Worm (Caenorhabditis elegans): ENCODE data around the gene hgrs-1.

hgrs-1 gene

DNA sequence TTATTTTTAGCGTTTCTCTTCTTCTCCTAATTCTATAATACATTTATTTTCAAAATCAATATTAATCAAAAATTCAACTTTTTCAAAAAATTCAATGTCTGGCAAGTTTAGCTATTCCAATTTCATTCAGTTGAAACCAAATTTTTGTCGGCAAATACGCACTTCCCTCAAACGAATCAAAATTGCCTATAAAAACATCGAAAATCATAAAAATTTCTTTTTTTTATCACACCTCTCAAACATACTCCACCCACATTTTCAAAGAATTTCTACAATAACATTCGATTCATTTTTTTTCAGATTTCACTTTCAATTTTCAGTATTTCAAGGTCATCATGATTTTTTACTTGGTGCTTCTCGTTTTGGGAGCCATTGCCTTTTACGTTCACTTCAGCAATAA, 46.8 kb downstream of the hgrs-1 start, which contains the start of gene faah-1:
faah-1 (plus strand) TSS at position 301 of the 400 bp plus-strand sequence.
- TF ChIP-seq ref-1 (GFP tag; conservative IDR thresholded peaks at IDR 0.05) = no peak
- no peak for TF ChIP-seq klf-2 (GFP tag; conservative IDR thresholded peaks at IDR 0.05)
- no peak for TF ChIP-seq cog-1 (tag; optimal IDR thresholded peaks at IDR 0.05)
- TF ChIP-seq ztf-23 (GFP tag; IDR thresholded peaks at IDR 0.05) = no peak
- TF ChIP-seq med-1 (GFP tag; optimal IDR thresholded peaks at IDR 0.05; ENCODE audit: insufficient read depth) = no peak
- TF ChIP-seq flt-1 (GFP tag; IDR thresholded peaks at IDR 0.05) = no peak
- TF ChIP-seq ztf-29 (GFP tag; IDR thresholded peaks at IDR 0.05) = no peak
- TF ChIP-seq T22C8.4 (GFP tag; IDR thresholded peaks at IDR 0.05) = no peak
- no peak for TF ChIP-seq tab-1 (GFP tag; IDR thresholded peaks at IDR 0.05)

DNA sequence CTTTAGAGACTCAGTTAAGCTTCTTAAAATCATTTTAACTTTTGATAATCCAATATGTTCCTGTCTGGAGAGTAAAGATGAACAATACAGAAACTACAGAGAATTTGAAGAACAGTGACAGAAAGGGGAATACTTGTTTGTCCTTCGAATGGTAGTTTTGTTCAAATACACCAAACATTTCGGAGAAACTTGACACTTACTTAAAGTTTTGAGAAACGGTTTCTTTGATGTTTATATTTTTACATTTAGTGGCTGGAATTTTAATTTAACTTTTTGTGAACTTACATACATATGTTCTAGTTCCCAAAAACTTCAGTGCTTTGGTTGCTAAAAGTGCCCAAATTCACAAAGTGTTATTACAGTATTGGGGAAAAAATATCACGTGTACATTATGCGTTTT, 48.7 kb downstream of the hgrs-1 start, which contains the start of gene B0218.5:
B0218.5 (minus strand) TSS at position 101 of the 400 bp plus-strand sequence.
- TF ChIP-seq ref-1 (GFP tag; conservative IDR thresholded peaks at IDR 0.05) (no peak), klf-2 (GFP tag; conservative IDR thresholded peaks at IDR 0.05) (no peak), med-1 (GFP tag; optimal IDR thresholded peaks at IDR 0.05; ENCODE audit: insufficient read depth) (no peak), ztf-23 (GFP tag; IDR thresholded peaks at IDR 0.05) (no peak), tab-1 (GFP tag; IDR thresholded peaks at IDR 0.05) (no peak), cog-1 (tag; optimal IDR thresholded peaks at IDR 0.05) (no peak), ztf-29 (GFP tag; IDR thresholded peaks at IDR 0.05) (no peak), flt-1 (GFP tag; IDR thresholded peaks at IDR 0.05) (no peak), T22C8.4 (GFP tag; IDR thresholded peaks at IDR 0.05) (no peak)

DNA sequence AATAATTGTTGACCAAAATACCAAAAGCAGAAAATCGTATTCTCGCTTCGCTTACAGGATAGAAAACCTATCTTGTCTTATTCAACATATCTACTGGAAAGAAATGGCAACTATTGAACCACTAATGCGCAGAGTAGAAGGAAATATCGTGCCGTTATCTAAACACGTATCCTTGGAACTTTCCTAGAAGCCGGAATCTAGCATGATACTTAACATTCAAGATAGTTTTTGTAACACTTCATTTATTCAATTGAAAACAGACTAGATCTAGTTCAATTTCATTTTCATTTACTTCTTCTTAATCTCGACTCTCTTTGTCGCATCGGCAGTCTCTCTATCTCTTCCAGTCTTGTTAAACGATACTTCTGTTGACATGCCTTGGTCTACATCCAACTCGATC, 50.9 kb downstream of the hgrs-1 start:
- TF ChIP-seq cog-1 (tag; optimal IDR thresholded peaks at IDR 0.05) (no peak), flt-1 (GFP tag; IDR thresholded peaks at IDR 0.05) (no peak), T22C8.4 (GFP tag; IDR thresholded peaks at IDR 0.05) (no peak), tab-1 (GFP tag; IDR thresholded peaks at IDR 0.05) (no peak), med-1 (GFP tag; optimal IDR thresholded peaks at IDR 0.05; ENCODE audit: insufficient read depth) (no peak), klf-2 (GFP tag; conservative IDR thresholded peaks at IDR 0.05) (no peak), ztf-29 (GFP tag; IDR thresholded peaks at IDR 0.05) (no peak), ref-1 (GFP tag; conservative IDR thresholded peaks at IDR 0.05) (no peak), ztf-23 (GFP tag; IDR thresholded peaks at IDR 0.05) (no peak)

DNA sequence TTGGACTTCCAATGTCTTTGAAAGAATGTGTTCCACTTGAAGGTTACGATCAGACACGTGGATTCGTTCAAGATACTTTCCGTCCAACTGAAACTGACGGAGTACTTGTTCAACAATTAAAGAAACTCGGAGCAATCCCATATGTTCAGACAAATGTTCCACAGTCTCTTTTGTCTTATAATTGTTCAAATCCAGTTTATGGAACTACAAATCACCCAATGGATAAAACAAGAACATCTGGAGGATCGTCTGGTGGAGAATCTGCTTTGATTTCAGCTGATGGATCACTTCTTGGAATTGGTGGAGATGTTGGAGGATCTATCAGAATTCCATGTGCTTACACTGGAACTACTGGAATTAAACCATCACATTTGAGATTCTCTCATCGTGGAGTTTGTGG, 52.7 kb downstream of the hgrs-1 start:
- no peak for TF ChIP-seq klf-2 (GFP tag; conservative IDR thresholded peaks at IDR 0.05)
- TF ChIP-seq ztf-23 (GFP tag; IDR thresholded peaks at IDR 0.05) = no peak
- no peak for TF ChIP-seq cog-1 (tag; optimal IDR thresholded peaks at IDR 0.05)
- TF ChIP-seq tab-1 (GFP tag; IDR thresholded peaks at IDR 0.05) = no peak
- no peak for TF ChIP-seq ztf-29 (GFP tag; IDR thresholded peaks at IDR 0.05)
- no peak for TF ChIP-seq T22C8.4 (GFP tag; IDR thresholded peaks at IDR 0.05)
- TF ChIP-seq ref-1 (GFP tag; conservative IDR thresholded peaks at IDR 0.05) = no peak
- TF ChIP-seq flt-1 (GFP tag; IDR thresholded peaks at IDR 0.05) = no peak
- no peak for TF ChIP-seq med-1 (GFP tag; optimal IDR thresholded peaks at IDR 0.05; ENCODE audit: insufficient read depth)

DNA sequence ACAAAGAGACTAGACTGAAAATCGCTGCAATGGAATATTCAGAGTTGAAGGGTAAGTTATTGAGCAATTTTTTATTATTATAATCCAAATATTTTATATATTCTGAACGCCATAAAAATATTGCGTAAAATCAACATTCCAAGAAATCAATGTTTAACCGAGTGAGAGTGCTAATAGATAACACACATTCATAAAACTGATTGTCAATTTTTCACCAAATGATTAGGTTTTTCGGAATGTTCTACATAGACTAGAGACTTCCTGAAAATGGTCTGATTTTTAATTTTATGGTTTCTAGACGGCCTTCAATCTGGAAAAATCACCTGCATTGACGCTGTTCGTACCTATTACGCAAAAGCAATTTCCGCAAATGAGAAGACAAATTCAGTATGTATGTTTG, 53.2 kb downstream of the hgrs-1 start:
- no peak for TF ChIP-seq ref-1 (GFP tag; conservative IDR thresholded peaks at IDR 0.05)
- no peak for TF ChIP-seq flt-1 (GFP tag; IDR thresholded peaks at IDR 0.05)
- TF ChIP-seq med-1 (GFP tag; optimal IDR thresholded peaks at IDR 0.05; ENCODE audit: insufficient read depth) = no peak
- no peak for TF ChIP-seq cog-1 (tag; optimal IDR thresholded peaks at IDR 0.05)
- TF ChIP-seq tab-1 (GFP tag; IDR thresholded peaks at IDR 0.05) = no peak
- TF ChIP-seq ztf-23 (GFP tag; IDR thresholded peaks at IDR 0.05) = no peak
- no peak for TF ChIP-seq ztf-29 (GFP tag; IDR thresholded peaks at IDR 0.05)
- no peak for TF ChIP-seq klf-2 (GFP tag; conservative IDR thresholded peaks at IDR 0.05)

DNA sequence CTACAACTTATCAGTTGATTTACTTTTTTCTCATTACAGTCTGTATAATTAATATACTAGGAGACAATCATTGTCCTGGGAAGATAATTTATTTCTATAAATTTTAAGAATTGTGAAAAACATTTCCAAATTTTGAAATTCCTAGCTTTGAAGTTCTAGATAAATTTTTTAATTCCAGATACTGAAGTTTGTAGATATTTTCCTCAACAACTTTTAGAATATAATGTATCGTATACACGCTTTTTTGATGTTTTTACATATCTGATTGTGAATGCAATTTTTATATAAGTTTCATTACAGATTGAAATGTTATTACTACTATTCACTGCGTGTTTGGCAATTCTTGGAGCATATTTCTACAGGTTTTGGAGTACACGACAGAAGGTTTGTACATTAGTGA, 53.7 kb downstream of the hgrs-1 start, which contains the start of gene faah-2:
faah-2 (plus strand) TSS at position 301 of the 400 bp plus-strand sequence.
- TF ChIP-seq tab-1 (GFP tag; IDR thresholded peaks at IDR 0.05) = no peak

DNA sequence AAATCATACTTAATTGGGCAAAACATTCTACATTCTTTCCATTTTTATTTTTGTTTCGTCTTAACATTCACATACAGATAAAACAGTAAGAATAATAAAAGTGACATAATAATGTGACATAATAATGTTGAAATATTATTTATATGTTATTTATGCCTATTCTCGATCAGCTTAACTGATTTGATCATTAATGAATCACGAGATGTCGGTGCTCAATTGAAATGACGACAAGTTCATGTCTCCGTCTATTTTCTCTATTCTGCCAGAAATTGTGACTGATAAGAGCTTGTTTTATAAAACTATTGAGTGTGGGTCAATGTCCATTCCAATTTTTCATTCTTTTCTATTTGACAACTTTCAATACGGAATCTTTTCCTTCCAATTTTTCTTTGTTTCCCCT, 54.1 kb downstream of the hgrs-1 start:
- TF ChIP-seq ref-1 (GFP tag; conservative IDR thresholded peaks at IDR 0.05) (no peak), tab-1 (GFP tag; IDR thresholded peaks at IDR 0.05) (no peak), klf-2 (GFP tag; conservative IDR thresholded peaks at IDR 0.05) (no peak), med-1 (GFP tag; optimal IDR thresholded peaks at IDR 0.05; ENCODE audit: insufficient read depth) (no peak), ztf-29 (GFP tag; IDR thresholded peaks at IDR 0.05) (no peak), flt-1 (GFP tag; IDR thresholded peaks at IDR 0.05) (no peak)
